Fruit fly (Drosophila melanogaster) whole organism, wandering third instar larva: ENCODE measurements around the gene fend.

Experiments used
- Abd-B ChIP-seq: fragments of >200 bp; optimal IDR thresholded peaks from 2 replicates; lab custom pipeline; 2017; ENCODE audit warnings: missing biosample characterization, missing genetic modification characterization
- GATAd ChIP-seq: sonication (Bioruptor generic); optimal IDR thresholded peaks from 2 replicates; lab custom pipeline; 2016; ENCODE audit warnings: missing biosample characterization, missing genetic modification characterization

fend gene

DNA sequence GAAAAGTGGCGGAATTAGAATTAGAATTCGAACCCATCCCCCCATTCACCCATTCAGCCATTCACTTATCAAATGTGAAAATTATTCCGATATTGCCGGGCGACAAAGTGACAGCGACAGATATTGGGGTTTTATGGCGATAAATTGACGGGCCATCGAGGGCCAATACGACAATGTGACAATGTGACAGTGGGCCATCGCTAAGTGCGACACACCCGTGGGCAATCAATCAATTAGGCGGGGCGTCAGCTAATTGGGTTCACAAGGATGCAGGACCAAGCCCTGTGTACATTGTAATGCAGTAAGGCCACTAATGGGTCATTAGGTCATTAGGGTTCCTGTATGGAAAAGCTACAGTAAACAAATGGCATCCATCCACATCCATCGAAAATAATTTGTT lies 60.9 kb downstream of the fend start:
- TF ChIP-seq GATAd (GFP tag; lab: Kevin White, UChicago) (no peak), Abd-B (no peak)
